Worm (Caenorhabditis elegans) whole organism, L4/young adult: ENCODE results near the gene F38C2.4.

Source experiments
- W03F9.2 ChIP-seq: fragments of 150-350 bp; optimal IDR thresholded peaks from 2 replicates; lab custom pipeline; 2014; ENCODE audit warnings: missing biosample characterization, missing genetic modification characterization
- him-1 ChIP-seq: sonication (generic microtip); optimal IDR thresholded peaks from 2 replicates; lab custom pipeline; 2016; ENCODE audit warnings: missing genotype, missing genetic modification reagents, missing genetic modification characterization, missing compliant biosample characterization

- TF ChIP-seq him-1 (no peak), W03F9.2 (tag; lab: Kevin White, UChicago) (no peak)
These were observed 27.8 kb downstream of the F38C2.4 start, which contains the start of gene srz-72 for ce11 chrIV:16298851-16299250.
